Worm (Caenorhabditis elegans): ENCODE data around the gene C16C8.7.

DNA sequence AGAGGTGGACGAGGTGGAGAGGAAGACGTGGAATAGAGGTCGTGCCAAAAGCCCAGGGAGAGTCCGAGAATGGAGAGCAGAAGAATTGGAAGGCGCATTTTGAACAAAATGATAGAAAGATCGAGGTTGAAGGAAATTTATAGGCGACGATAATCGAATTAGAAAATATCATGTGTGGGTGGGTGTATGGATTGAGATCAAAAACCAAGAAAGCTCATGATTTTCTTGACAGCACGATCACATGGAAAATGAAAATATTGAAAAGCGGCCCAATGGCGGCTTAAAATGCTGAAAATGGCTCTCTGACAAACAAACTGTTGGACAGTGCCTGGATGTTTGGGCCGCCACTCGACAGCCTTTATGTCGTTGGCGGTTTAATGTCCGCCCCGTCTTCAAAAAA is 3.1 kb upstream of the C16C8.7 start, which contains the start of gene C16C8.9:
- no peak for TF ChIP-seq F13H6.1 (tag; optimal IDR thresholded peaks at IDR 0.05)
- no peak for TF ChIP-seq lsy-2 (tag; optimal IDR thresholded peaks at IDR 0.05)
- TF ChIP-seq snpc-4 (tag; optimal IDR thresholded peaks at IDR 0.05), result no peak
- no peak for TF ChIP-seq ceh-82 (tag; optimal IDR thresholded peaks at IDR 0.05)
- no peak for TF ChIP-seq ztf-11 (tag; optimal IDR thresholded peaks at IDR 0.05)
- no peak for TF ChIP-seq crh-2 (tag; optimal IDR thresholded peaks at IDR 0.05)
- no peak for TF ChIP-seq lin-39 (tag; optimal IDR thresholded peaks at IDR 0.05)
- no peak for TF ChIP-seq nhr-11 (tag; optimal IDR thresholded peaks at IDR 0.05)
- no peak for TF ChIP-seq nhr-23 (tag; optimal IDR thresholded peaks at IDR 0.05)
- no peak for TF ChIP-seq C34F6.9 (tag; optimal IDR thresholded peaks at IDR 0.05)

All from whole organism, L2 larva.